Worm (Caenorhabditis elegans) whole organism, late embryonic: ENCODE results near the gene F59E12.9.

Experiments used
- C08G9.2 ChIP-seq: sonication (generic microtip); optimal IDR thresholded peaks from 2 replicates; lab custom pipeline; 2016; ENCODE audit warnings: mild to moderate bottlenecking, missing genetic modification characterization, moderate library complexity, missing compliant biosample characterization
- C38D4.7 ChIP-seq: fragments of 200-800 bp; sonication (Bioruptor generic); optimal IDR thresholded peaks from 2 replicates; lab custom pipeline; 2018; ENCODE audit warnings: mild to moderate bottlenecking, missing genetic modification characterization, moderate library complexity, missing compliant biosample characterization
- F13H6.1 ChIP-seq: sonication (generic microtip); optimal IDR thresholded peaks from 2 replicates; lab custom pipeline; 2016; ENCODE audit warnings: missing genetic modification characterization, missing compliant biosample characterization
- Y22D7AL.16 ChIP-seq: sonication (generic microtip); optimal IDR thresholded peaks from 2 replicates; lab custom pipeline; 2016; ENCODE audit warnings: missing genetic modification characterization, missing compliant biosample characterization
- ama-1 ChIP-seq: fragments of 150-350 bp; optimal IDR thresholded peaks from 2 replicates; lab custom pipeline; 2014
- ceh-14 ChIP-seq: sonication (generic microtip); optimal IDR thresholded peaks from 2 replicates; lab custom pipeline; 2016; ENCODE audit warnings: missing genotype, missing genetic modification characterization, missing compliant biosample characterization
- ceh-18 ChIP-seq: sonication (generic microtip); optimal IDR thresholded peaks from 2 replicates; lab custom pipeline; 2016; ENCODE audit warnings: missing genetic modification characterization, missing compliant biosample characterization
- ceh-19 ChIP-seq: fragments of 200-800 bp; sonication (Bioruptor generic); optimal IDR thresholded peaks from 2 replicates; lab custom pipeline; 2018; ENCODE audit warnings: mild to moderate bottlenecking, missing genetic modification characterization, missing compliant biosample characterization
- ceh-22 ChIP-seq: sonication (generic microtip); optimal IDR thresholded peaks from 2 replicates; lab custom pipeline; 2017; ENCODE audit warnings: missing biosample characterization, missing genetic modification characterization
- ceh-30 ChIP-seq: fragments of 150-350 bp; optimal IDR thresholded peaks from 2 replicates; lab custom pipeline; 2014; ENCODE audit warnings: missing biosample characterization, missing genetic modification characterization
- ceh-31 ChIP-seq: sonication (generic microtip); optimal IDR thresholded peaks from 2 replicates; lab custom pipeline; 2016; ENCODE audit warnings: missing genetic modification characterization, missing compliant biosample characterization
- ceh-34 ChIP-seq: sonication (generic microtip); optimal IDR thresholded peaks from 2 replicates; lab custom pipeline; 2016; ENCODE audit warnings: mild to moderate bottlenecking, missing genetic modification characterization, missing compliant biosample characterization
- ceh-48 ChIP-seq: sonication (generic microtip); optimal IDR thresholded peaks from 2 replicates; lab custom pipeline; 2016; ENCODE audit warnings: missing genetic modification characterization, inconsistent platforms, missing compliant biosample characterization
- ceh-9 ChIP-seq: sonication (generic microtip); optimal IDR thresholded peaks from 2 replicates; lab custom pipeline; 2016; ENCODE audit warnings: mild to moderate bottlenecking, missing genetic modification characterization, inconsistent platforms, missing compliant biosample characterization
- che-1 ChIP-seq: sonication (generic microtip); optimal IDR thresholded peaks from 2 replicates; lab custom pipeline; 2016; ENCODE audit warnings: mild to moderate bottlenecking, missing genetic modification characterization, missing compliant biosample characterization
- dve-1 ChIP-seq: sonication (generic microtip); optimal IDR thresholded peaks from 2 replicates; lab custom pipeline; 2017; ENCODE audit warnings: antibody characterized with exemption, mild to moderate bottlenecking, missing genetic modification characterization, missing compliant biosample characterization
- elt-2 ChIP-seq: sonication (generic microtip); optimal IDR thresholded peaks from 2 replicates; lab custom pipeline; 2016; ENCODE audit warnings: missing genetic modification reagents, missing genetic modification characterization, missing compliant biosample characterization
- eyg-1 ChIP-seq: sonication (generic microtip); optimal IDR thresholded peaks from 2 replicates; lab custom pipeline; 2016; ENCODE audit warnings: missing genotype, missing genetic modification characterization, missing compliant biosample characterization
- fax-1 ChIP-seq: sonication (generic microtip); optimal IDR thresholded peaks from 2 replicates; lab custom pipeline; 2016; ENCODE audit warnings: missing genotype, missing genetic modification characterization, missing compliant biosample characterization
- fkh-10 ChIP-seq: fragments of 150-350 bp; optimal IDR thresholded peaks from 2 replicates; lab custom pipeline; 2014; ENCODE audit warnings: missing biosample characterization, missing genetic modification reagents, missing genetic modification characterization
- fkh-6 ChIP-seq: sonication (generic microtip); optimal IDR thresholded peaks from 2 replicates; lab custom pipeline; 2016; ENCODE audit warnings: missing genetic modification characterization, missing compliant biosample characterization
- gmeb-2 ChIP-seq: sonication (generic microtip); optimal IDR thresholded peaks from 2 replicates; lab custom pipeline; 2016; ENCODE audit warnings: missing genetic modification characterization, inconsistent platforms, missing compliant biosample characterization
- hlh-13 ChIP-seq: fragments of 200-800 bp; sonication (Bioruptor generic); optimal IDR thresholded peaks from 2 replicates; lab custom pipeline; 2018; ENCODE audit warnings: mild to moderate bottlenecking, missing genetic modification characterization, missing compliant biosample characterization
- hlh-30 ChIP-seq: sonication (generic microtip); optimal IDR thresholded peaks from 2 replicates; lab custom pipeline; 2017; ENCODE audit warnings: antibody characterized with exemption, missing genetic modification characterization, missing compliant biosample characterization; ENCODE audit not compliant: insufficient read depth
- hlh-6 ChIP-seq: sonication (generic microtip); optimal IDR thresholded peaks from 2 replicates; lab custom pipeline; 2016; ENCODE audit warnings: missing genotype, missing genetic modification characterization, missing compliant biosample characterization
- hlh-8 ChIP-seq: sonication (generic microtip); optimal IDR thresholded peaks from 2 replicates; lab custom pipeline; 2016; ENCODE audit warnings: missing genotype, missing genetic modification characterization, missing compliant biosample characterization
- lim-6 ChIP-seq: sonication (generic microtip); optimal IDR thresholded peaks from 2 replicates; lab custom pipeline; 2016; ENCODE audit warnings: missing genetic modification characterization, missing compliant biosample characterization
- lin-11 ChIP-seq: fragments of 200-800 bp; sonication (Bioruptor generic); optimal IDR thresholded peaks from 2 replicates; lab custom pipeline; 2018; ENCODE audit warnings: mild to moderate bottlenecking, missing genetic modification characterization, missing compliant biosample characterization
- madf-2 ChIP-seq: sonication (generic microtip); optimal IDR thresholded peaks from 2 replicates; lab custom pipeline; 2017; ENCODE audit warnings: missing genetic modification characterization, missing compliant biosample characterization
- mec-3 ChIP-seq: sonication (generic microtip); optimal IDR thresholded peaks from 2 replicates; lab custom pipeline; 2016; ENCODE audit warnings: borderline replicate concordance, missing genetic modification characterization, missing compliant biosample characterization
- nhr-11 ChIP-seq: fragments of 150-350 bp; optimal IDR thresholded peaks from 2 replicates; lab custom pipeline; 2014; ENCODE audit warnings: missing biosample characterization, missing genetic modification characterization
- nhr-232 ChIP-seq: sonication (generic microtip); optimal IDR thresholded peaks from 2 replicates; lab custom pipeline; 2016; ENCODE audit warnings: missing genetic modification characterization, missing compliant biosample characterization
- npax-4 ChIP-seq: sonication (generic microtip); optimal IDR thresholded peaks from 2 replicates; lab custom pipeline; 2016; ENCODE audit warnings: missing genetic modification characterization, missing compliant biosample characterization
- pag-3 ChIP-seq: sonication (generic microtip); optimal IDR thresholded peaks from 2 replicates; lab custom pipeline; 2016; ENCODE audit warnings: missing compliant biosample characterization, missing genetic modification characterization, borderline replicate concordance
- pat-9 ChIP-seq: fragments of 200-800 bp; sonication (Bioruptor generic); optimal IDR thresholded peaks from 2 replicates; lab custom pipeline; 2018; ENCODE audit warnings: mild to moderate bottlenecking, missing genetic modification characterization, moderate library complexity, missing compliant biosample characterization
- pax-1 ChIP-seq: fragments of 150-350 bp; optimal IDR thresholded peaks from 2 replicates; lab custom pipeline; 2014; ENCODE audit warnings: missing biosample characterization, missing genetic modification characterization
- pha-2 ChIP-seq: sonication (generic microtip); optimal IDR thresholded peaks from 2 replicates; lab custom pipeline; 2017; ENCODE audit warnings: mild to moderate bottlenecking, missing genetic modification characterization, missing compliant biosample characterization
- pha-4 ChIP-seq: fragments of 150-350 bp; optimal IDR thresholded peaks from 2 replicates; lab custom pipeline; 2018; ENCODE audit warnings: missing biosample characterization, missing genetic modification reagents, missing genetic modification characterization
- pqm-1 ChIP-seq: sonication (generic microtip); optimal IDR thresholded peaks from 2 replicates; lab custom pipeline; 2016; ENCODE audit warnings: missing genetic modification characterization, missing compliant biosample characterization
- pros-1 ChIP-seq: fragments of 150-350 bp; optimal IDR thresholded peaks from 2 replicates; lab custom pipeline; 2014; ENCODE audit warnings: missing biosample characterization, missing genetic modification reagents, missing genetic modification characterization
- ref-2 ChIP-seq: sonication (generic microtip); optimal IDR thresholded peaks from 2 replicates; lab custom pipeline; 2016; ENCODE audit warnings: missing genetic modification characterization, missing compliant biosample characterization
- rnt-1 ChIP-seq: sonication (generic microtip); optimal IDR thresholded peaks from 2 replicates; lab custom pipeline; 2016; ENCODE audit warnings: missing genetic modification characterization, missing compliant biosample characterization
- sox-4 ChIP-seq: sonication (generic microtip); optimal IDR thresholded peaks from 2 replicates; lab custom pipeline; 2017; ENCODE audit warnings: mild to moderate bottlenecking, missing genetic modification characterization, inconsistent platforms, missing compliant biosample characterization
- syd-9 ChIP-seq: sonication (generic microtip); optimal IDR thresholded peaks from 2 replicates; lab custom pipeline; 2016; ENCODE audit warnings: mild to moderate bottlenecking, missing genetic modification characterization, moderate library complexity, missing compliant biosample characterization
- tbx-7 ChIP-seq: sonication (generic microtip); optimal IDR thresholded peaks from 2 replicates; lab custom pipeline; 2016; ENCODE audit warnings: missing genotype, missing genetic modification characterization, missing compliant biosample characterization
- ttx-3 ChIP-seq: sonication (generic microtip); optimal IDR thresholded peaks from 2 replicates; lab custom pipeline; 2016; ENCODE audit warnings: missing genetic modification reagents, missing genetic modification characterization, missing compliant biosample characterization
- unc-3 ChIP-seq, 2 experiments: fragments of 200-800 bp in 1 of 2; sonication (Bioruptor generic) in 1 of 2; sonication (generic microtip) in 1 of 2; conservative IDR thresholded peaks in 1 of 2; optimal IDR thresholded peaks in 1 of 2; 2 replicates each; pipeline versions ENCODE4 v1.3.6 to Lab custom; 2016 to 2022; ENCODE audit warnings: missing compliant biosample characterization in 2 of 2, missing genetic modification characterization in 2 of 2, missing genetic modification reagents in 1 of 2
- unc-42 ChIP-seq: sonication (generic microtip); optimal IDR thresholded peaks from 2 replicates; lab custom pipeline; 2016; ENCODE audit warnings: missing genotype, missing genetic modification characterization, missing compliant biosample characterization
- unc-55 ChIP-seq: sonication (generic microtip); optimal IDR thresholded peaks from 2 replicates; lab custom pipeline; 2017; ENCODE audit warnings: missing biosample characterization, missing genetic modification reagents, missing genetic modification characterization
- unc-86 ChIP-seq: sonication (generic microtip); optimal IDR thresholded peaks from 2 replicates; lab custom pipeline; 2016; ENCODE audit warnings: missing genetic modification characterization, missing compliant biosample characterization
- zip-5 ChIP-seq: sonication (generic microtip); optimal IDR thresholded peaks from 2 replicates; lab custom pipeline; 2016; ENCODE audit warnings: missing genetic modification characterization, missing compliant biosample characterization
- ztf-16 ChIP-seq: sonication (generic microtip); optimal IDR thresholded peaks from 2 replicates; lab custom pipeline; 2017; ENCODE audit warnings: missing genetic modification characterization, missing compliant biosample characterization

Gene F59E12.9

DNA sequence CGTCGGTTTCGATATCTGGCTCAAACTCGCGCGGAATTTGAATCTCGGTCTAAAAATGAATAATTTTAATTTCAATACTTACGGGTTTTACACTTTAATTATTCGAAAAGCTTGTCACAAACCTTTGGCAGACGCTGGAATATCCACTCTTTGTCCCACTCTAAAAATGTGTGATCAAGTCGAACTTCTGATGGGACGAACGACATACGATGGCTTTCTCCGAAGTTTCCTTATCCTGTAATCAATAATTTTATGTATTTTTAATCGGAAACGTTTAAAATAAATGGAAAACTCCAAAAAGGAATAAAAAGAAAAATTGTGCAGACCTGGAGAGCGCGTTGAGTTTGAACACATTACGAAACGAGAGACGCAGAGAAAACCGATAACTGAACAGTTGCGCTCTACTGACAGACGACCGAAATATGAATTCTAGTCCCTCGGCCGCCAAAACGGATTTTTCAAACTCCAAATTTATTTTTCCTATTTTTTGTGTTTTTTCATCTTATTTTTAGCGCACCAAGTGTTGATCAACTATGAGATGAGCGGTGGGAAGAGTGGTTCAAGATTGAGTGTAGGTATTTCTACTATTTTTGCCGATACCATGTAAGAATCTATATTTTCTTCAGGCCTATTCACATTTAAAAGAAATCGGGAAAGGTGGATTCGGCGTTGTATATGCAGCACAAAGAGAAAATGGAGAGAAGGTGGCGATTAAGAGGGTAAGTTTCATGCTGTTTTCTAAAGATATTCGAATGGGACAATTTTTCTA lies 2.6 kb upstream of the F59E12.9 start, which contains the start of the genes sam-4, F59E12.17 and zyg-1:
TSS of gene sam-4 (minus strand) at position 51 of the 769 bp plus-strand sequence.
TSS of gene F59E12.17 (minus strand) at position 235 of the 769 bp plus-strand sequence.
TSS of gene zyg-1 (plus strand) at position 513 of the 769 bp plus-strand sequence.
- TF ChIP-seq pag-3 (tag; lab: Kevin White, UChicago), result no peak
- no peak for TF ChIP-seq hlh-8
- no peak for TF ChIP-seq fkh-10
- no peak for TF ChIP-seq ceh-30 (tag; lab: Kevin White, UChicago)
- no peak for TF ChIP-seq syd-9 (tag; lab: Kevin White, UChicago)
- TF ChIP-seq madf-2 (tag; lab: Kevin White, UChicago), result no peak
- no peak for TF ChIP-seq ceh-22
- no peak for TF ChIP-seq pax-1 (tag; lab: Kevin White, UChicago)
- peak; percentile 72 for TF ChIP-seq rnt-1 (tag; lab: Kevin White, UChicago)
- no peak for TF ChIP-seq ceh-34 (tag; lab: Kevin White, UChicago)
- no peak for TF ChIP-seq pha-2 (tag; lab: Kevin White, UChicago)
- TF ChIP-seq ceh-14 (tag; lab: Kevin White, UChicago), result peak; percentile 29
- no peak for TF ChIP-seq fax-1 (tag; lab: Kevin White, UChicago)
- TF ChIP-seq sox-4 (tag; lab: Kevin White, UChicago), result no peak
- no peak for TF ChIP-seq eyg-1 (tag; lab: Kevin White, UChicago)
- no peak for TF ChIP-seq nhr-232 (tag; lab: Kevin White, UChicago)
- no peak for TF ChIP-seq hlh-30 (tag; lab: Kevin White, UChicago)
- peak; percentile 38 for TF ChIP-seq ref-2 (tag; lab: Kevin White, UChicago)
- no peak for TF ChIP-seq lin-11 (tag; lab: Kevin White, UChicago)
- TF ChIP-seq unc-86, result no peak
- no peak for TF ChIP-seq pat-9 (tag; lab: Kevin White, UChicago)
- no peak for TF ChIP-seq ttx-3 (tag; lab: Kevin White, UChicago)
- no peak for TF ChIP-seq ceh-9 (tag; lab: Kevin White, UChicago)
- TF ChIP-seq C08G9.2, result peak; percentile 66
- TF ChIP-seq ceh-18 (tag; lab: Kevin White, UChicago), result no peak
- no peak for TF ChIP-seq unc-3 (GFP tag; conservative IDR thresholded peaks at IDR 0.05; lab: Robert Waterston, UW)
- no peak for TF ChIP-seq unc-3 (tag; optimal IDR thresholded peaks at IDR 0.05; lab: Kevin White, UChicago)
- no peak for TF ChIP-seq Y22D7AL.16
- no peak for TF ChIP-seq che-1
- TF ChIP-seq hlh-13 (GFP tag; lab: Kevin White, UChicago), result no peak
- no peak for TF ChIP-seq pros-1 (tag; lab: Kevin White, UChicago)
- TF ChIP-seq ceh-31 (tag; lab: Kevin White, UChicago), result peak; percentile 90
- TF ChIP-seq pqm-1 (tag; lab: Kevin White, UChicago), result no peak
- TF ChIP-seq nhr-11 (tag; lab: Kevin White, UChicago), result no peak
- no peak for TF ChIP-seq unc-42 (tag; lab: Kevin White, UChicago)
- TF ChIP-seq unc-55, result no peak
- no peak for TF ChIP-seq fkh-6 (tag; lab: Kevin White, UChicago)
- no peak for TF ChIP-seq hlh-6 (tag; lab: Kevin White, UChicago)
- TF ChIP-seq C38D4.7 (GFP tag; lab: Kevin White, UChicago), result no peak
- no peak for TF ChIP-seq lim-6 (tag; lab: Kevin White, UChicago)
- no peak for TF ChIP-seq dve-1 (tag; lab: Kevin White, UChicago)
- no peak for TF ChIP-seq mec-3 (tag; lab: Kevin White, UChicago)
- TF ChIP-seq pha-4 (tag; lab: Kevin White, UChicago), result no peak
- TF ChIP-seq ceh-19 (GFP tag; lab: Kevin White, UChicago), result no peak
- no peak for TF ChIP-seq gmeb-2 (tag; lab: Kevin White, UChicago)
- TF ChIP-seq npax-4 (tag; lab: Kevin White, UChicago), result no peak
- TF ChIP-seq tbx-7, result peak; percentile 11
- TF ChIP-seq ztf-16 (tag; lab: Kevin White, UChicago), result no peak
- TF ChIP-seq zip-5 (tag; lab: Kevin White, UChicago), result peak; percentile 20
- peak; percentile 20 for TF ChIP-seq F13H6.1
- TF ChIP-seq ama-1 (lab: Kevin White, UChicago), result no peak
- TF ChIP-seq ceh-48 (tag; lab: Kevin White, UChicago), result peak; percentile 28
- TF ChIP-seq elt-2 (tag; lab: Kevin White, UChicago), result no peak
